Worm (Caenorhabditis elegans): ENCODE measurements around the gene kup-1.

kup-1 gene

ce11 chrV:11985384-11985783 lies 55.3 kb downstream of the kup-1 start, which contains the start of gene mans-2:
mans-2 (minus strand) TSS chrV:11985484.
- no peak for TF ChIP-seq ztf-11 (tag; optimal IDR thresholded peaks at IDR 0.05)
- TF ChIP-seq lsy-2 (tag; optimal IDR thresholded peaks at IDR 0.05): no peak
- TF ChIP-seq nhr-23 (tag; optimal IDR thresholded peaks at IDR 0.05): no peak
- no peak for TF ChIP-seq ztf-4 (tag; optimal IDR thresholded peaks at IDR 0.05)
- no peak for TF ChIP-seq dmd-4 (tag; optimal IDR thresholded peaks at IDR 0.05)

- peak; percentile 80 for TF ChIP-seq unc-55 (GFP tag; optimal IDR thresholded peaks at IDR 0.05)
- TF ChIP-seq ztf-4 (tag; optimal IDR thresholded peaks at IDR 0.05): peak; percentile 10
- no peak for TF ChIP-seq nhr-10 (tag; optimal IDR thresholded peaks at IDR 0.05)
- peak; percentile 49 for TF ChIP-seq ama-1 (optimal IDR thresholded peaks at IDR 0.05)
- TF ChIP-seq nhr-6 (tag; optimal IDR thresholded peaks at IDR 0.05): no peak
- no peak for TF ChIP-seq nhr-77 (tag; optimal IDR thresholded peaks at IDR 0.05)
- TF ChIP-seq ZK546.5 (tag; optimal IDR thresholded peaks at IDR 0.05): no peak
- no peak for TF ChIP-seq alr-1 (tag; optimal IDR thresholded peaks at IDR 0.05)
- peak; percentile 92 for TF ChIP-seq snpc-4 (tag; optimal IDR thresholded peaks at IDR 0.05)
- TF ChIP-seq mab-5 (tag; optimal IDR thresholded peaks at IDR 0.05): no peak
- peak; percentile 37 for TF ChIP-seq fos-1 (tag; optimal IDR thresholded peaks at IDR 0.05)
- TF ChIP-seq mbf-1 (tag; optimal IDR thresholded peaks at IDR 0.05): no peak
- no peak for TF ChIP-seq unc-62 (GFP tag; optimal IDR thresholded peaks at IDR 0.05)
- peak; percentile 35 to 77 for TF ChIP-seq lsy-2 (tag; optimal IDR thresholded peaks at IDR 0.05)
- peak; percentile 24 for TF ChIP-seq lin-11 (tag; optimal IDR thresholded peaks at IDR 0.05)
- peak; percentile 50 for TF ChIP-seq crh-2 (tag; optimal IDR thresholded peaks at IDR 0.05)
- no peak for TF ChIP-seq ceh-16 (tag; optimal IDR thresholded peaks at IDR 0.05)
- no peak for TF ChIP-seq elt-3 (tag; optimal IDR thresholded peaks at IDR 0.05)
- TF ChIP-seq aly-2 (tag; optimal IDR thresholded peaks at IDR 0.05): no peak
- peak; percentile 70 for TF ChIP-seq sma-3 (GFP tag; optimal IDR thresholded peaks at IDR 0.05)
- TF ChIP-seq nhr-21 (tag; optimal IDR thresholded peaks at IDR 0.05): peak; percentile 33
- TF ChIP-seq nhr-23 (tag; optimal IDR thresholded peaks at IDR 0.05): no peak
- TF ChIP-seq ztf-1 (GFP tag; conservative IDR thresholded peaks at IDR 0.05): no peak
- TF ChIP-seq unc-39 (tag; optimal IDR thresholded peaks at IDR 0.05): no peak
- no peak for TF ChIP-seq R02D3.7 (tag; optimal IDR thresholded peaks at IDR 0.05)
- TF ChIP-seq mdl-1 (tag; optimal IDR thresholded peaks at IDR 0.05): no peak
- peak; percentile 82 for TF ChIP-seq skn-1 (tag; optimal IDR thresholded peaks at IDR 0.05)
- no peak for TF ChIP-seq Y55F3AM.14 (GFP tag; optimal IDR thresholded peaks at IDR 0.05)
- TF ChIP-seq sem-4 (tag; optimal IDR thresholded peaks at IDR 0.05): peak; percentile 15
- TF ChIP-seq nhr-25 (tag; optimal IDR thresholded peaks at IDR 0.05): peak; percentile 56
- TF ChIP-seq lin-13 (GFP tag; optimal IDR thresholded peaks at IDR 0.05): peak; percentile 54
- peak; percentile 50 for TF ChIP-seq nhr-129 (tag; optimal IDR thresholded peaks at IDR 0.05)
- no peak for TF ChIP-seq nhr-12 (tag; optimal IDR thresholded peaks at IDR 0.05)
- no peak for TF ChIP-seq lin-39 (tag; optimal IDR thresholded peaks at IDR 0.05)
- TF ChIP-seq peb-1 (tag; optimal IDR thresholded peaks at IDR 0.05): no peak
- TF ChIP-seq C34F6.9 (tag; optimal IDR thresholded peaks at IDR 0.05): peak; percentile 88
- no peak for TF ChIP-seq blmp-1 (tag; optimal IDR thresholded peaks at IDR 0.05; ENCODE audit: insufficient read depth)
- TF ChIP-seq nhr-237 (tag; optimal IDR thresholded peaks at IDR 0.05): no peak
- peak; percentile 26 for TF ChIP-seq F13H6.1 (tag; optimal IDR thresholded peaks at IDR 0.05)
- no peak for TF ChIP-seq ztf-11 (tag; optimal IDR thresholded peaks at IDR 0.05)
- no peak for TF ChIP-seq ceh-82 (tag; optimal IDR thresholded peaks at IDR 0.05)
- TF ChIP-seq gmeb-1 (tag; optimal IDR thresholded peaks at IDR 0.05): peak; percentile 90
- TF ChIP-seq zag-1 (tag; optimal IDR thresholded peaks at IDR 0.05): no peak
- TF ChIP-seq dmd-4 (tag; optimal IDR thresholded peaks at IDR 0.05): no peak
- peak; percentile 65 for TF ChIP-seq sma-9 (GFP tag; optimal IDR thresholded peaks at IDR 0.05)
- no peak for TF ChIP-seq sma-9 (tag; optimal IDR thresholded peaks at IDR 0.05)
- TF ChIP-seq elt-1 (tag; optimal IDR thresholded peaks at IDR 0.05): no peak
- TF ChIP-seq nhr-11 (tag; optimal IDR thresholded peaks at IDR 0.05): no peak
- TF ChIP-seq egl-27 (tag; optimal IDR thresholded peaks at IDR 0.05): no peak
These were observed 58.4 kb downstream of the kup-1 start, which contains the start of gene rpt-1 for ce11 chrV:11982309-11982708. rpt-1 (minus strand) TSS chrV:11982397.

Measured in whole organism, L2 larva.